Fruit fly (Drosophila melanogaster) whole organism, pupa: ENCODE data around the gene CG9192.

Source experiments
- CG10348 ChIP-seq: fragments of 200-800 bp; sonication (Bioruptor generic); IDR thresholded peaks from 2 replicates; pipeline ENCODE4 v1.3.6; 2022; ENCODE audit warnings: missing biosample characterization, missing genetic modification characterization
- CG12605 ChIP-seq: fragments of 200-800 bp; sonication (Bioruptor generic); IDR thresholded peaks from 2 replicates; pipeline ENCODE4 v1.3.6; 2022; ENCODE audit warnings: missing biosample characterization, missing genetic modification characterization
- CG13204 ChIP-seq: fragments of 200-800 bp; sonication (Bioruptor generic); optimal IDR thresholded peaks from 2 replicates; lab custom pipeline; 2018; ENCODE audit warnings: missing biosample characterization, mild to moderate bottlenecking, missing genetic modification characterization, moderate library complexity
- CG14655 ChIP-seq: fragments of 200-800 bp; sonication (Bioruptor generic); optimal IDR thresholded peaks from 3 replicates; lab custom pipeline; 2017; ENCODE audit warnings: mild to moderate bottlenecking, missing biosample characterization, missing genetic modification reagents, missing genetic modification characterization
- CG15710 ChIP-seq: fragments of 200-800 bp; sonication (Bioruptor generic); optimal IDR thresholded peaks from 2 replicates; lab custom pipeline; 2018; ENCODE audit warnings: missing biosample characterization, mild to moderate bottlenecking, missing genetic modification characterization, moderate library complexity
- CG17806 ChIP-seq: fragments of 200-800 bp; sonication (Bioruptor generic); optimal IDR thresholded peaks from 2 replicates; lab custom pipeline; 2018; ENCODE audit warnings: missing biosample characterization, mild to moderate bottlenecking, missing genetic modification characterization, moderate library complexity
- CG32121 ChIP-seq: fragments of 200-800 bp; sonication (Bioruptor generic); IDR thresholded peaks from 2 replicates; pipeline ENCODE4 v1.3.6; 2022; ENCODE audit warnings: missing biosample characterization, missing genetic modification characterization
- CG34367 ChIP-seq: fragments of 200-800 bp; sonication (Bioruptor generic); optimal IDR thresholded peaks from 2 replicates; lab custom pipeline; 2018; ENCODE audit warnings: missing biosample characterization, mild to moderate bottlenecking, missing genetic modification characterization
- CG4496 ChIP-seq: fragments of 200-800 bp; sonication (Bioruptor generic); IDR thresholded peaks from 3 replicates; pipeline ENCODE4 v1.3.6; 2022; ENCODE audit warnings: missing biosample characterization, missing genetic modification characterization
- CG8159 ChIP-seq: fragments of 200-800 bp; sonication (Bioruptor generic); optimal IDR thresholded peaks from 3 replicates; lab custom pipeline; 2018; ENCODE audit warnings: missing biosample characterization, mild to moderate bottlenecking, missing genetic modification characterization, moderate library complexity
- CG8301 ChIP-seq: fragments of 200-800 bp; sonication (Bioruptor generic); optimal IDR thresholded peaks from 2 replicates; lab custom pipeline; 2018; ENCODE audit warnings: missing biosample characterization, mild to moderate bottlenecking, missing genetic modification characterization
- CG9948 ChIP-seq: fragments of 200-800 bp; sonication (Bioruptor generic); optimal IDR thresholded peaks from 2 replicates; lab custom pipeline; 2018; ENCODE audit warnings: missing biosample characterization, mild to moderate bottlenecking, missing genetic modification characterization, moderate library complexity
- D1 ChIP-seq: fragments of 200-800 bp; sonication (Bioruptor generic); optimal IDR thresholded peaks from 2 replicates; lab custom pipeline; 2018; ENCODE audit warnings: missing biosample characterization, mild to moderate bottlenecking, missing genetic modification characterization, moderate library complexity
- EcR ChIP-seq: fragments of 200-800 bp; sonication (Bioruptor generic); optimal IDR thresholded peaks from 3 replicates; lab custom pipeline; 2019; ENCODE audit warnings: missing biosample characterization, missing genetic modification characterization, mild to moderate bottlenecking, moderate library complexity, missing genetic modification reagents
- Ets98B ChIP-seq: fragments of 200-800 bp; sonication (Bioruptor generic); IDR thresholded peaks from 2 replicates; pipeline ENCODE4 v1.3.6; 2022; ENCODE audit warnings: missing biosample characterization, missing genetic modification characterization
- Pif1A ChIP-seq: fragments of 200-800 bp; sonication (Bioruptor generic); optimal IDR thresholded peaks from 3 replicates; lab custom pipeline; 2016; ENCODE audit warnings: missing biosample characterization, missing genetic modification characterization
- Pif1B ChIP-seq: fragments of 200-800 bp; sonication (Bioruptor generic); optimal IDR thresholded peaks from 3 replicates; lab custom pipeline; 2016; ENCODE audit warnings: missing biosample characterization, missing genetic modification characterization
- Snoo ChIP-seq: fragments of 200-800 bp; sonication (Bioruptor generic); optimal IDR thresholded peaks from 3 replicates; lab custom pipeline; 2017; ENCODE audit warnings: missing biosample characterization, mild to moderate bottlenecking, missing genetic modification characterization, inconsistent platforms
- fd96Ca ChIP-seq: fragments of 200-800 bp; sonication (Bioruptor generic); IDR thresholded peaks from 3 replicates; pipeline ENCODE4 v1.3.6; 2022; ENCODE audit warnings: missing biosample characterization, missing genetic modification characterization
- gl ChIP-seq: fragments of 200-800 bp; sonication (Bioruptor generic); optimal IDR thresholded peaks from 2 replicates; lab custom pipeline; 2018; ENCODE audit warnings: missing biosample characterization, mild to moderate bottlenecking, missing genetic modification characterization
- rn ChIP-seq: fragments of 200-800 bp; sonication (Bioruptor generic); IDR thresholded peaks from 2 replicates; pipeline ENCODE4 v1.3.6; 2022; ENCODE audit warnings: missing biosample characterization, missing genetic modification characterization

CG9192 gene

DNA sequence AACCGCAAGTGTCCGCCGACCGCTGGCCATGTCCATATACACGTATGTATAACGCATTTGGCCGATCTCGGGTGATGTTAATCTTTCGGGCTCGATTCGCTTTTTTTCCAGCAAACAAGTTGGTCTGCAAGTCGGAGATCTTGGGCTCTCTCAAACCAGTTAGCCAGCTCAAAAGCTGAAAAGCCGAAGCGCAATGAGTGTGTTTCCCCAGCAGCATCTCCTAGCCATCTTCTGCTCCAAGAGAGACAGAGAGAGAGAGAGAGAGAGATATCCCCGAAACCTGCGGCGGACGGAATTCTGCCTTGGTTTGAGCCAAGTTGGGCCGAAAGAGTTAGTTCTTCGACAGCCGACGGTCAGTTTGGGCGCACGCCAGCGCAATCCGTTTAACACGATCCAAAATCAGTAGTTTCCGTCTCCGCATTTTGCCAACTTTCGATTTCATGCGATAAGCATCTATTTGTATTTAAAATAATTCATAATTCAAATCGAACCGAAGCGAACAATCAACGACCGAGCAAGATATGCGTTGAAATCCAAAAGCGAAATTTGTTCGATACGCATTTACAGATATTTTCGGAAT, 27.4 kb upstream of the CG9192 start:
- TF ChIP-seq Ets98B (GFP tag; lab: Robert Waterston, UW) (peak; percentile 14; the same call in 1 of the 2 replicates), CG32121 (GFP tag; lab: Robert Waterston, UW) (no peak), CG8159 (tag; lab: Kevin White, UChicago) (no peak), EcR (GFP tag; lab: Kevin White, UChicago) (peak; percentile 47), CG4496 (GFP tag; lab: Robert Waterston, UW) (peak; percentile 31; the same call in 1 of the 3 replicates), CG13204 (GFP tag; lab: Kevin White, UChicago) (peak; percentile 1)

- TF ChIP-seq Ets98B (GFP tag; lab: Robert Waterston, UW) (no peak), CG14655 (GFP tag; lab: Kevin White, UChicago) (peak; percentile 69), CG8159 (tag; lab: Kevin White, UChicago) (peak; percentile 25), CG34367 (tag; lab: Kevin White, UChicago) (no peak), CG9948 (tag; lab: Kevin White, UChicago) (peak; percentile 25), CG13204 (GFP tag; lab: Kevin White, UChicago) (no peak), Snoo (tag; lab: Kevin White, UChicago) (peak; percentile 7), Pif1A (GFP tag; lab: Kevin White, UChicago) (peak; percentile 50), CG12605 (GFP tag; lab: Robert Waterston, UW) (no peak), CG15710 (tag; lab: Kevin White, UChicago) (no peak), EcR (GFP tag; lab: Kevin White, UChicago) (no peak), D1 (tag; lab: Kevin White, UChicago) (no peak), CG4496 (GFP tag; lab: Robert Waterston, UW) (no peak), CG10348 (GFP tag; lab: Robert Waterston, UW) (no peak), CG8301 (tag; lab: Kevin White, UChicago) (peak; percentile 33), fd96Ca (no peak), gl (tag; lab: Kevin White, UChicago) (no peak), CG17806 (tag; lab: Kevin White, UChicago) (no peak), rn (GFP tag; lab: Robert Waterston, UW) (no peak), Pif1B (GFP tag; lab: Kevin White, UChicago) (peak; percentile 57), CG32121 (GFP tag; lab: Robert Waterston, UW) (no peak)
These were observed 26.9 kb upstream of the CG9192 start for dm6 chr3L:1264998-1265397.

DNA sequence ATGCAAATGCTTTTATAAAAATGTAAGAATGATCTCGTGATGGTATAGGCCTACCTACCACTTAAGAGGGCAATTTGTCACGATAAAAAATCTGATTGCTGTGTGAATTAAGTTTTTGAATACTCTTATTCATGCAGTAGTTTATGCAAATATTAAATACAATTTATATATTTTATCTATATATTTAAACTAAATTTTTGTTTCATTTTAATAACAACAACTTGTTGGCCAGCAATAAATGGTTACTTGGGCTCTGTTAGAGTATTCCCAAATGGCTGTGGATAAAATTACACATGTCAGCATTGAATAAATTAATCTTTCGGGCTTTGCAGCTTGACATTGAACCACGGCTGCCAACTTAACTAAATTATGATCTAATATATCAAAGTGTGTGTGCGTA, 20.4 kb upstream of the CG9192 start:
- no peak for TF ChIP-seq CG4496 (GFP tag; lab: Robert Waterston, UW)
- TF ChIP-seq Snoo (tag; lab: Kevin White, UChicago) = no peak
- no peak for TF ChIP-seq CG8301 (tag; lab: Kevin White, UChicago)
- TF ChIP-seq D1 (tag; lab: Kevin White, UChicago) = no peak
- no peak for TF ChIP-seq EcR (GFP tag; lab: Kevin White, UChicago)
- TF ChIP-seq CG12605 (GFP tag; lab: Robert Waterston, UW) = no peak
- no peak for TF ChIP-seq Pif1A (GFP tag; lab: Kevin White, UChicago)
- TF ChIP-seq CG17806 (tag; lab: Kevin White, UChicago) = no peak
- no peak for TF ChIP-seq CG14655 (GFP tag; lab: Kevin White, UChicago)
- TF ChIP-seq CG13204 (GFP tag; lab: Kevin White, UChicago) = no peak
- TF ChIP-seq CG8159 (tag; lab: Kevin White, UChicago) = no peak
- no peak for TF ChIP-seq CG32121 (GFP tag; lab: Robert Waterston, UW)
- TF ChIP-seq gl (tag; lab: Kevin White, UChicago) = no peak
- TF ChIP-seq Ets98B (GFP tag; lab: Robert Waterston, UW) = no peak
- no peak for TF ChIP-seq CG15710 (tag; lab: Kevin White, UChicago)
- no peak for TF ChIP-seq fd96Ca
- no peak for TF ChIP-seq Pif1B (GFP tag; lab: Kevin White, UChicago)
- no peak for TF ChIP-seq CG10348 (GFP tag; lab: Robert Waterston, UW)

- TF ChIP-seq CG10348 (GFP tag; lab: Robert Waterston, UW) = no peak
- TF ChIP-seq rn (GFP tag; lab: Robert Waterston, UW) = no peak
- no peak for TF ChIP-seq Snoo (tag; lab: Kevin White, UChicago)
- TF ChIP-seq Pif1B (GFP tag; lab: Kevin White, UChicago) = no peak
- no peak for TF ChIP-seq CG8301 (tag; lab: Kevin White, UChicago)
- TF ChIP-seq CG34367 (tag; lab: Kevin White, UChicago) = no peak
- peak; percentile 29 for TF ChIP-seq Pif1A (GFP tag; lab: Kevin White, UChicago)
- TF ChIP-seq CG12605 (GFP tag; lab: Robert Waterston, UW) = peak; percentile 49
- TF ChIP-seq CG8159 (tag; lab: Kevin White, UChicago) = no peak
- TF ChIP-seq D1 (tag; lab: Kevin White, UChicago) = no peak
- TF ChIP-seq Ets98B (GFP tag; lab: Robert Waterston, UW) = peak; percentile 50; the same call in 1 of the 2 replicates
- TF ChIP-seq CG17806 (tag; lab: Kevin White, UChicago) = no peak
- no peak; the same call in 1 of the 3 replicates for TF ChIP-seq CG4496 (GFP tag; lab: Robert Waterston, UW)
- no peak for TF ChIP-seq CG9948 (tag; lab: Kevin White, UChicago)
- no peak for TF ChIP-seq CG14655 (GFP tag; lab: Kevin White, UChicago)
- peak; percentile 61 for TF ChIP-seq EcR (GFP tag; lab: Kevin White, UChicago)
- TF ChIP-seq gl (tag; lab: Kevin White, UChicago) = no peak
- peak; percentile 20; the same call in 1 of the 3 replicates for TF ChIP-seq fd96Ca
- TF ChIP-seq CG13204 (GFP tag; lab: Kevin White, UChicago) = peak; percentile 66
- TF ChIP-seq CG15710 (tag; lab: Kevin White, UChicago) = no peak
- TF ChIP-seq CG32121 (GFP tag; lab: Robert Waterston, UW) = no peak
- TF ChIP-seq, all 21 proteins: peak for 6
These were observed 18.1 kb upstream of the CG9192 start, which contains the start of gene tfc for dm6 chr3L:1256061-1256780. Gene tfc (plus strand): TSS chr3L:1256449.
